Worm (Caenorhabditis elegans): ENCODE measurements around the gene asm-1.

DNA sequence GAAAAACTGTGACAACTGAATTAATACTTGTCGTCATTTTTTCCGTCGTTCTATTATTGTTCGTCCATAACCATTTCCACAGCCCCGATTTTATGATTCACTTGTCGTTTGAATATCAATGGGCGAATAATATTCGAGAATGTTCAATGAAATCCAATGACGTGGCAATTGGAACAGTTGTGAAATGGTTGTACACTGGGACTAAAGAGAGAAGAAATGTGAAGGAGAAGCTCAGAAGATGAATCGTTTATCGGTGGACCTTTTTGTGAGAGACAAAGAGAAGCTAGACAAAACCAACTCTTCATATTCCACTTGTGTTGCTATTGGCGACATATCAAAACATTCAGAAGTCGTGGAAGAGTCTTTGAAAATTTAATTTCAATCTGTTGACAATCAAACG, 39.1 kb upstream of the asm-1 start, which contains the start of gene clhm-1:
- no peak for TF ChIP-seq flt-1 (GFP tag; IDR thresholded peaks at IDR 0.05)
- TF ChIP-seq hmbx-1 (tag; optimal IDR thresholded peaks at IDR 0.05): no peak
- TF ChIP-seq pes-1 (GFP tag; IDR thresholded peaks at IDR 0.05): no peak
- TF ChIP-seq ama-1 (optimal IDR thresholded peaks at IDR 0.05): no peak
- TF ChIP-seq tbx-37 (GFP tag; conservative IDR thresholded peaks at IDR 0.05): no peak
- TF ChIP-seq B0310.2 (tag; optimal IDR thresholded peaks at IDR 0.05): no peak
- no peak for TF ChIP-seq ceh-36 (tag; optimal IDR thresholded peaks at IDR 0.05)
- TF ChIP-seq ets-7 (tag; optimal IDR thresholded peaks at IDR 0.05): no peak
- no peak for TF ChIP-seq ceh-13 (GFP tag; optimal IDR thresholded peaks at IDR 0.05)
